Fruit fly (Drosophila melanogaster) whole organism: ENCODE measurements around the gene moi.

Experiments used
- CG8478 ChIP-seq: fragments of >200 bp; optimal IDR thresholded peaks from 2 replicates; lab custom pipeline; 2018; ENCODE audit warnings: inconsistent platforms
- Dll ChIP-seq: fragments of >200 bp; optimal IDR thresholded peaks from 2 replicates; lab custom pipeline; 2017
- EcR ChIP-seq, 2 experiments: fragments of >200 bp; optimal IDR thresholded peaks; 2 replicates each; lab custom pipeline; 2017; ENCODE audit warnings: missing biosample characterization in 2 of 2, missing genetic modification characterization in 2 of 2, missing genetic modification reagents in 2 of 2
- pan ChIP-seq: fragments of >200 bp; optimal IDR thresholded peaks from 2 replicates; lab custom pipeline; 2017
- psq ChIP-seq: fragments of >200 bp; optimal IDR thresholded peaks from 2 replicates; lab custom pipeline; 2017
- usp ChIP-seq: fragments of >200 bp; optimal IDR thresholded peaks from 2 replicates; lab custom pipeline; 2017; ENCODE audit warnings: missing biosample characterization, missing genetic modification characterization, mixed read lengths

DNA sequence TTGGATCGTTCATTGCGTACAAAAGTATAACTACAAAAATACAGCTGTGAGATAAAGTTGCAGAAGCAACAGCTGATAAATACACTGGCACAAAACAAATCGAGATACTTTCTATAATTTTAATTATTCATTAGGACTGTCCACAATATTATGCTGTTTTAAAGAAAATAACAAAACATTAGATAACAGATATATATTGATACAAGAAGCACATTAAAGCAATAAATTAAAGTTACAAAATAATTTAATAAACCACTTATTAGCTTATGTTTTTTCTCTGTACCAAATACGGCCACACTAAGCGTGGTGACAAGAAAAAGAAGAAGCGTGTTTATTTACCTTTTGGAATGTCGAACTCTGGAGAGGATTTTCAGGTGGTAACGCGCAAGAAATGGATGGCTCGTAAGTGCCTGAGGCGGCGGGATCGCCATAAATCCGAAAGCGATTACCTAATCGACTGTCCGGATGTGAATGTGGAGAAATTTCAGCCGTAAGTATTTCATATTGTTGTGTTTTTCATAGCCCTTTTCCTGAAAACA, 35.0 kb upstream of the moi start, which contains the start of the genes CG7988 and CG7183:
- TF ChIP-seq pan (lab: Kevin White, UChicago) (no peak), EcR (GFP tag; optimal IDR thresholded peaks at IDR 0.05; lab: Kevin White, UChicago) (no peak), usp (GFP tag; lab: Kevin White, UChicago) (no peak), CG8478 (lab: Kevin White, UChicago) (no peak), Dll (lab: Kevin White, UChicago) (no peak), psq (lab: Kevin White, UChicago) (no peak)
